Worm (Caenorhabditis elegans) whole organism, L4 larva: ENCODE data around the gene F52H2.5.

ENCODE experiments used
- F10B5.3 ChIP-seq: sonication (generic microtip); optimal IDR thresholded peaks from 2 replicates; lab custom pipeline; 2016; ENCODE audit warnings: mild to moderate bottlenecking, missing genetic modification characterization, missing compliant biosample characterization
- F44E2.7 ChIP-seq: fragments of 200-800 bp; sonication (Bioruptor generic); IDR thresholded peaks from 2 replicates; pipeline ENCODE4 v2.1.2; 2022; ENCODE audit warnings: missing genetic modification characterization, missing compliant biosample characterization
- F49E8.2 ChIP-seq: sonication (generic microtip); optimal IDR thresholded peaks from 2 replicates; lab custom pipeline; 2016; ENCODE audit warnings: missing compliant biosample characterization, mild to moderate bottlenecking, missing genetic modification characterization, borderline replicate concordance
- R02D3.7 ChIP-seq: fragments of 150-350 bp; sonication (generic microtip); optimal IDR thresholded peaks from 3 replicates; lab custom pipeline; 2014; ENCODE audit warnings: missing biosample characterization, missing genetic modification characterization
- Y5F2A.4 ChIP-seq: fragments of 200-800 bp; sonication (Bioruptor generic); optimal IDR thresholded peaks from 2 replicates; lab custom pipeline; 2018; ENCODE audit warnings: mild to moderate bottlenecking, missing genetic modification characterization, missing compliant biosample characterization
- ZK337.2 ChIP-seq: fragments of 200-800 bp; sonication (Bioruptor generic); IDR thresholded peaks from 2 replicates; pipeline ENCODE4 v1.3.6; 2022; ENCODE audit warnings: missing genetic modification reagents, missing genetic modification characterization, missing compliant biosample characterization
- aha-1 ChIP-seq: fragments of 150-350 bp; peaks from one replicate; lab custom pipeline; 2014; ENCODE audit warnings: missing biosample characterization, missing genetic modification characterization
- aly-2 ChIP-seq: sonication (generic microtip); optimal IDR thresholded peaks from 2 replicates; lab custom pipeline; 2018; ENCODE audit warnings: missing biosample characterization, missing genetic modification characterization
- ama-1 ChIP-seq: fragments of 150-350 bp; optimal IDR thresholded peaks from 2 replicates; lab custom pipeline; 2014; ENCODE audit warnings: inconsistent platforms, mixed read lengths
- attf-4 ChIP-seq: sonication (generic microtip); optimal IDR thresholded peaks from 3 replicates; lab custom pipeline; 2017; ENCODE audit warnings: missing biosample characterization, missing genetic modification characterization
- ceh-82 ChIP-seq: sonication (generic microtip); optimal IDR thresholded peaks from 2 replicates; lab custom pipeline; 2017; ENCODE audit warnings: missing biosample characterization, missing genetic modification characterization
- ces-1 ChIP-seq: fragments of 150-350 bp; sonication (generic microtip); optimal IDR thresholded peaks from 4 replicates; lab custom pipeline; 2014; ENCODE audit warnings: missing biosample characterization, missing genetic modification reagents, missing genetic modification characterization
- ctbp-1 ChIP-seq: fragments of 200-800 bp; sonication (Bioruptor generic); IDR thresholded peaks from 2 replicates; pipeline ENCODE4 v1.3.6; 2022; ENCODE audit warnings: missing genetic modification reagents, missing genetic modification characterization, missing compliant biosample characterization
- daf-12 ChIP-seq: fragments of 150-350 bp; optimal IDR thresholded peaks from 2 replicates; lab custom pipeline; 2014; ENCODE audit warnings: missing biosample characterization, missing genetic modification reagents, missing genetic modification characterization
- daf-19 ChIP-seq: fragments of 200-800 bp; sonication (Bioruptor generic); conservative IDR thresholded peaks from 2 replicates; pipeline ENCODE4 v1.3.6; 2022; ENCODE audit warnings: missing genetic modification characterization, missing compliant biosample characterization
- daf-8 ChIP-seq: fragments of 200-800 bp; sonication (Bioruptor generic); IDR thresholded peaks from 2 replicates; pipeline ENCODE4 v1.3.6; 2022; ENCODE audit warnings: missing genetic modification characterization, missing compliant biosample characterization
- dmd-6 ChIP-seq: fragments of 200-800 bp; sonication (Bioruptor generic); IDR thresholded peaks from 2 replicates; pipeline ENCODE4 v1.3.6; 2022; ENCODE audit warnings: missing genetic modification reagents, missing genetic modification characterization, missing compliant biosample characterization
- dpl-1 ChIP-seq: fragments of 150-350 bp; optimal IDR thresholded peaks from 2 replicates; lab custom pipeline; 2014; ENCODE audit warnings: missing biosample characterization, missing genetic modification reagents, missing genetic modification characterization
- duxl-1 ChIP-seq: sonication (generic microtip); optimal IDR thresholded peaks from 2 replicates; lab custom pipeline; 2016; ENCODE audit warnings: mild to moderate bottlenecking, missing genetic modification characterization, moderate library complexity, missing compliant biosample characterization; ENCODE audit not compliant: poor library complexity
- dve-1 ChIP-seq: sonication (generic microtip); optimal IDR thresholded peaks from 2 replicates; lab custom pipeline; 2017; ENCODE audit warnings: antibody characterized with exemption, mild to moderate bottlenecking, missing genetic modification characterization, missing compliant biosample characterization; ENCODE audit not compliant: insufficient read depth
- egl-27 ChIP-seq: sonication (generic microtip); optimal IDR thresholded peaks from 3 replicates; lab custom pipeline; 2017; ENCODE audit warnings: missing biosample characterization, missing genetic modification reagents, missing genetic modification characterization
- egl-43 ChIP-seq: fragments of 200-800 bp; sonication (Bioruptor generic); IDR thresholded peaks from 2 replicates; pipeline ENCODE4 v1.3.6; 2022; ENCODE audit warnings: missing genetic modification reagents, missing genetic modification characterization, missing compliant biosample characterization
- fkh-10 ChIP-seq: fragments of 150-350 bp; optimal IDR thresholded peaks from 2 replicates; lab custom pipeline; 2014; ENCODE audit warnings: missing biosample characterization, missing genetic modification reagents, missing genetic modification characterization
- fos-1 ChIP-seq: fragments of 150-350 bp; optimal IDR thresholded peaks from 2 replicates; lab custom pipeline; 2014; ENCODE audit warnings: missing biosample characterization, missing genetic modification characterization
- gei-8 ChIP-seq: fragments of 200-800 bp; sonication (Bioruptor generic); optimal IDR thresholded peaks from 2 replicates; lab custom pipeline; 2018; ENCODE audit warnings: mild to moderate bottlenecking, missing genetic modification characterization, missing compliant biosample characterization
- hif-1 ChIP-seq, 2 experiments: sonication (generic microtip); optimal IDR thresholded peaks; 2 replicates each; lab custom pipeline; 2016 to 2017; ENCODE audit warnings: missing compliant biosample characterization in 2 of 2, missing genetic modification characterization in 2 of 2, missing genetic modification reagents in 2 of 2, missing genotype in 2 of 2, mild to moderate bottlenecking in 1 of 2
- hlh-11 ChIP-seq: fragments of 200-800 bp; sonication (Bioruptor generic); optimal IDR thresholded peaks from 2 replicates; lab custom pipeline; 2018; ENCODE audit warnings: mild to moderate bottlenecking, missing genetic modification characterization, missing compliant biosample characterization
- hlh-30 ChIP-seq: sonication (generic microtip); optimal IDR thresholded peaks from 2 replicates; lab custom pipeline; 2017; ENCODE audit warnings: antibody characterized with exemption, mild to moderate bottlenecking, missing genetic modification characterization, missing compliant biosample characterization; ENCODE audit not compliant: insufficient read depth
- hmg-1.1 ChIP-seq: fragments of 200-800 bp; sonication (Bioruptor generic); IDR thresholded peaks from 2 replicates; pipeline ENCODE4 v1.3.6; 2022; ENCODE audit warnings: missing genetic modification reagents, missing genetic modification characterization, missing compliant biosample characterization
- lin-1 ChIP-seq: fragments of 200-800 bp; sonication (Bioruptor generic); IDR thresholded peaks from 2 replicates; pipeline ENCODE4 v1.3.6; 2022; ENCODE audit warnings: missing genetic modification reagents, missing genetic modification characterization, missing compliant biosample characterization
- lir-3 ChIP-seq: sonication (generic microtip); optimal IDR thresholded peaks from 2 replicates; lab custom pipeline; 2016; ENCODE audit warnings: mild to moderate bottlenecking, missing genetic modification characterization, missing compliant biosample characterization
- lsy-2 ChIP-seq, 2 experiments: fragments of 150-350 bp in 1 of 2; sonication (generic microtip) in 1 of 2; optimal IDR thresholded peaks; 2 replicates each; lab custom pipeline; 2014 to 2017; ENCODE audit warnings: missing biosample characterization in 2 of 2, missing genetic modification characterization in 2 of 2
- mdl-1 ChIP-seq, 2 experiments: fragments of 150-350 bp in 1 of 2; sonication (generic microtip) in 1 of 2; optimal IDR thresholded peaks; 2 replicates each; lab custom pipeline; 2014 to 2017; ENCODE audit warnings: missing biosample characterization in 2 of 2, missing genetic modification characterization in 2 of 2
- mep-1 ChIP-seq: fragments of 150-350 bp; sonication (generic microtip); optimal IDR thresholded peaks from 3 replicates; lab custom pipeline; 2014; ENCODE audit warnings: missing biosample characterization, missing genetic modification characterization
- mxl-2 ChIP-seq: fragments of 200-800 bp; sonication (Bioruptor generic); conservative IDR thresholded peaks from 2 replicates; pipeline ENCODE4 v1.3.6; 2022; ENCODE audit warnings: missing genetic modification reagents, missing genetic modification characterization, missing compliant biosample characterization
- nhr-10 ChIP-seq: fragments of 150-350 bp; optimal IDR thresholded peaks from 2 replicates; lab custom pipeline; 2014; ENCODE audit warnings: missing biosample characterization, missing genetic modification characterization
- nhr-102 ChIP-seq: sonication (generic microtip); optimal IDR thresholded peaks from 2 replicates; lab custom pipeline; 2016; ENCODE audit warnings: mild to moderate bottlenecking, missing genetic modification characterization, moderate library complexity, missing compliant biosample characterization
- nhr-11 ChIP-seq: fragments of 150-350 bp; optimal IDR thresholded peaks from 2 replicates; lab custom pipeline; 2014; ENCODE audit warnings: missing biosample characterization, missing genetic modification characterization
- nhr-237 ChIP-seq: sonication (generic microtip); optimal IDR thresholded peaks from 2 replicates; lab custom pipeline; 2017; ENCODE audit warnings: missing biosample characterization, missing genetic modification characterization
- nhr-25 ChIP-seq: sonication (generic microtip); optimal IDR thresholded peaks from 2 replicates; lab custom pipeline; 2017; ENCODE audit warnings: missing genetic modification characterization, mild to moderate bottlenecking, missing compliant biosample characterization, antibody characterized with exemption, moderate library complexity, borderline replicate concordance; ENCODE audit not compliant: insufficient read depth
- nhr-28 ChIP-seq: fragments of 150-350 bp; optimal IDR thresholded peaks from 2 replicates; lab custom pipeline; 2014; ENCODE audit warnings: missing biosample characterization, missing genetic modification characterization
- nhr-41 ChIP-seq: fragments of 200-800 bp; sonication (Bioruptor generic); IDR thresholded peaks from 2 replicates; pipeline ENCODE4 v1.3.6; 2022; ENCODE audit warnings: missing genetic modification reagents, missing genetic modification characterization, missing compliant biosample characterization
- nhr-6 ChIP-seq: fragments of 150-350 bp; optimal IDR thresholded peaks from 2 replicates; lab custom pipeline; 2014; ENCODE audit warnings: missing biosample characterization, missing genetic modification characterization
- nhr-76 ChIP-seq: fragments of 150-350 bp; optimal IDR thresholded peaks from 2 replicates; lab custom pipeline; 2014; ENCODE audit warnings: missing biosample characterization, missing genetic modification characterization
- nhr-77 ChIP-seq: fragments of 150-350 bp; optimal IDR thresholded peaks from 2 replicates; lab custom pipeline; 2014; ENCODE audit warnings: missing biosample characterization, missing genetic modification characterization
- pqm-1 ChIP-seq: sonication (generic microtip); optimal IDR thresholded peaks from 2 replicates; lab custom pipeline; 2017; ENCODE audit warnings: missing biosample characterization, missing genetic modification characterization
- snpc-1.2 ChIP-seq: fragments of 200-800 bp; sonication (Bioruptor generic); IDR thresholded peaks from 2 replicates; pipeline ENCODE4 v1.3.6; 2022; ENCODE audit warnings: missing genetic modification reagents, missing genetic modification characterization, missing compliant biosample characterization
- tag-97 ChIP-seq: fragments of 200-800 bp; sonication (Bioruptor generic); IDR thresholded peaks from 2 replicates; pipeline ENCODE4 v1.3.6; 2022; ENCODE audit warnings: missing genetic modification characterization, missing compliant biosample characterization
- unc-130 ChIP-seq: sonication (generic microtip); optimal IDR thresholded peaks from 2 replicates; lab custom pipeline; 2016; ENCODE audit warnings: missing genetic modification reagents, missing genetic modification characterization, missing compliant biosample characterization
- unc-39 ChIP-seq: sonication (generic microtip); optimal IDR thresholded peaks from 2 replicates; lab custom pipeline; 2017; ENCODE audit warnings: missing biosample characterization, missing genetic modification characterization
- zfp-2 ChIP-seq: sonication (generic microtip); optimal IDR thresholded peaks from 2 replicates; lab custom pipeline; 2016; ENCODE audit warnings: mild to moderate bottlenecking, missing genetic modification characterization, missing compliant biosample characterization
- zip-11 ChIP-seq: fragments of 200-800 bp; sonication (Bioruptor generic); IDR thresholded peaks from 2 replicates; pipeline ENCODE4 v1.3.6; 2022; ENCODE audit warnings: missing genetic modification characterization, missing compliant biosample characterization

Gene F52H2.5

ce11 chrX:2541003-2541521 is 18.8 kb downstream of the F52H2.5 start, which contains the start of gene F52H2.3:
Gene F52H2.3 (minus strand): TSS chrX:2541053.
- no peak for TF ChIP-seq dpl-1
- TF ChIP-seq fos-1 = no peak
- TF ChIP-seq ceh-82 (tag; lab: Kevin White, UChicago) = no peak
- TF ChIP-seq zfp-2 (tag; lab: Kevin White, UChicago) = no peak
- no peak for TF ChIP-seq ama-1 (lab: Kevin White, UChicago)
- TF ChIP-seq ctbp-1 (GFP tag; lab: Robert Waterston, UW) = no peak
- TF ChIP-seq nhr-76 (tag; lab: Kevin White, UChicago) = no peak
- no peak for TF ChIP-seq nhr-237 (tag; lab: Kevin White, UChicago)
- no peak for TF ChIP-seq unc-39
- TF ChIP-seq duxl-1 (tag; lab: Kevin White, UChicago) = no peak
- no peak for TF ChIP-seq daf-12 (tag; lab: Kevin White, UChicago)
- TF ChIP-seq dmd-6 (GFP tag; lab: Robert Waterston, UW) = peak; percentile 59
- TF ChIP-seq zip-11 (GFP tag; lab: Robert Waterston, UW) = no peak
- no peak for TF ChIP-seq daf-19 (GFP tag; lab: Robert Waterston, UW)
- TF ChIP-seq ZK337.2 (GFP tag; lab: Robert Waterston, UW) = no peak
- TF ChIP-seq ces-1 (GFP tag; lab: Kevin White, UChicago) = no peak
- peak; percentile 64 for TF ChIP-seq hlh-11 (tag; lab: Kevin White, UChicago)
- no peak for TF ChIP-seq snpc-1.2 (GFP tag; lab: Robert Waterston, UW)
- no peak for TF ChIP-seq daf-8 (GFP tag; lab: Robert Waterston, UW)
- TF ChIP-seq pqm-1 = peak; percentile 3
- no peak for TF ChIP-seq F10B5.3
- TF ChIP-seq nhr-10 (tag; lab: Kevin White, UChicago) = peak; percentile 5
- no peak for TF ChIP-seq gei-8 (GFP tag; lab: Kevin White, UChicago)
- peak; percentile 14; the same call in 1 of the 2 replicates for TF ChIP-seq nhr-41 (GFP tag; lab: Robert Waterston, UW)
- no peak for TF ChIP-seq lsy-2 (tag; optimal IDR thresholded peaks at IDR 0.05; lab: Kevin White, UChicago)
- TF ChIP-seq mdl-1 (tag; optimal IDR thresholded peaks at IDR 0.05; lab: Kevin White, UChicago) = peak in 1 of 2 experiments; percentile 5
- TF ChIP-seq nhr-28 = peak; percentile 54
- peak; percentile 42 for TF ChIP-seq hlh-30
- no peak for TF ChIP-seq Y5F2A.4
- no peak for TF ChIP-seq lir-3 (tag; lab: Kevin White, UChicago)
- TF ChIP-seq R02D3.7 (tag; lab: Kevin White, UChicago) = no peak
- peak; percentile 53 for TF ChIP-seq nhr-77 (tag; lab: Kevin White, UChicago)
- peak; percentile 28 for TF ChIP-seq mep-1 (tag; lab: Kevin White, UChicago)
- no peak for TF ChIP-seq attf-4 (tag; lab: Kevin White, UChicago)
- no peak for TF ChIP-seq mxl-2
- no peak for TF ChIP-seq lin-1 (GFP tag; lab: Robert Waterston, UW)
- TF ChIP-seq aha-1 (tag; lab: Kevin White, UChicago) = no peak
- no peak for TF ChIP-seq hmg-1.1
- no peak for TF ChIP-seq egl-43 (GFP tag; lab: Robert Waterston, UW)
- no peak for TF ChIP-seq nhr-25 (tag; lab: Kevin White, UChicago)
- no peak for TF ChIP-seq hif-1 (tag; optimal IDR thresholded peaks at IDR 0.05; lab: Kevin White, UChicago)
- no peak for TF ChIP-seq nhr-11 (tag; lab: Kevin White, UChicago)
- no peak for TF ChIP-seq nhr-6 (tag; lab: Kevin White, UChicago)
- TF ChIP-seq fkh-10 (GFP tag; lab: Kevin White, UChicago) = no peak
- no peak for TF ChIP-seq egl-27 (tag; lab: Kevin White, UChicago)
- no peak for TF ChIP-seq tag-97
- no peak for TF ChIP-seq aly-2
- TF ChIP-seq F49E8.2 = no peak
- TF ChIP-seq nhr-102 (tag; lab: Kevin White, UChicago) = no peak
- no peak for TF ChIP-seq unc-130
- TF ChIP-seq F44E2.7 (GFP tag; lab: Robert Waterston, UW) = no peak
- TF ChIP-seq dve-1 (tag; lab: Kevin White, UChicago) = peak; percentile 58
